Worm (Caenorhabditis elegans): Measurements from ENCODE around the gene emb-1.

- TF ChIP-seq nhr-237 (tag; optimal IDR thresholded peaks at IDR 0.05) (no peak), nhr-23 (tag; optimal IDR thresholded peaks at IDR 0.05) (no peak), elt-3 (tag; optimal IDR thresholded peaks at IDR 0.05) (no peak)
Observed at ce11 chrIII:5206861-5207414, 33.7 kb downstream of the emb-1 start, which contains the start of gene morc-1.

Data from whole organism, L2 larva.